Fruit fly (Drosophila melanogaster): ENCODE data around the gene CG14417.
A peak's percentile ranks its signal among the peaks of the same experiment; 100 is the strongest.

Gene CG14417

dm6 chrX:2919742-2920141, 43.4 kb upstream of the CG14417 start, which contains the start of gene CG3588 (continued):
- TF ChIP-seq NC2α (GFP tag; optimal IDR thresholded peaks at IDR 0.05) (peak; percentile 21), CG4424 (GFP tag; optimal IDR thresholded peaks at IDR 0.05) (peak; percentile 60), CG4820 (GFP tag; optimal IDR thresholded peaks at IDR 0.05) (peak; percentile 33), sug (tag; optimal IDR thresholded peaks at IDR 0.05) (peak; percentile 44), CG2889 (GFP tag; IDR thresholded peaks at IDR 0.05) (peak; percentile 50; the same call in 1 of the 3 replicates), CG2120 (GFP tag; optimal IDR thresholded peaks at IDR 0.05) (peak; percentile 91), wdn (GFP tag; IDR thresholded peaks at IDR 0.05) (peak; percentile 70), abd-A (tag; optimal IDR thresholded peaks at IDR 0.05) (peak; percentile 31), E2f2 (GFP tag; IDR thresholded peaks at IDR 0.05) (peak; percentile 51), dmrt99B (tag; optimal IDR thresholded peaks at IDR 0.05) (peak; percentile 69), sr (GFP tag; IDR thresholded peaks at IDR 0.05) (0 out of 3 replicates have a peak, but pooled peaks have one; percentile 14), HmgD (GFP tag; optimal IDR thresholded peaks at IDR 0.05) (no peak), ac (GFP tag; optimal IDR thresholded peaks at IDR 0.05) (no peak), CG10267 (tag; optimal IDR thresholded peaks at IDR 0.05) (peak; percentile 41), ap (GFP tag; IDR thresholded peaks at IDR 0.05) (peak; percentile 59; the same call in 1 of the 2 replicates), CG8388 (GFP tag; optimal IDR thresholded peaks at IDR 0.05) (peak; percentile 35), Elba2 (GFP tag; optimal IDR thresholded peaks at IDR 0.05) (no peak), odd (GFP tag; optimal IDR thresholded peaks at IDR 0.05) (peak; percentile 48), usp (GFP tag; optimal IDR thresholded peaks at IDR 0.05) (no peak), ash1 (GFP tag; optimal IDR thresholded peaks at IDR 0.05) (no peak), Xbp1 (GFP tag; optimal IDR thresholded peaks at IDR 0.05) (peak; percentile 75), Pdp1 (GFP tag; optimal IDR thresholded peaks at IDR 0.05) (peak in 1 of 2 experiments; percentile 65), Adf1 (GFP tag; IDR thresholded peaks at IDR 0.05) (peak; percentile 38; the same call in 1 of the 2 replicates), unpg (GFP tag; optimal IDR thresholded peaks at IDR 0.05) (peak; percentile 81), bcd (GFP tag; optimal IDR thresholded peaks at IDR 0.05) (peak; percentile 68), stc (GFP tag; IDR thresholded peaks at IDR 0.05) (peak; percentile 72), H2.0 (GFP tag; IDR thresholded peaks at IDR 0.05) (peak; percentile 81), CG4282 (GFP tag; optimal IDR thresholded peaks at IDR 0.05) (peak; percentile 6), CG16779 (GFP tag; IDR thresholded peaks at IDR 0.05) (peak; percentile 78), Fer2 (tag; optimal IDR thresholded peaks at IDR 0.05) (peak; percentile 41), crc (GFP tag; optimal IDR thresholded peaks at IDR 0.05) (no peak), CG18476 (GFP tag; optimal IDR thresholded peaks at IDR 0.05) (peak; percentile 69), CG17568 (GFP tag; optimal IDR thresholded peaks at IDR 0.05) (peak; percentile 54), CG7556 (GFP tag; optimal IDR thresholded peaks at IDR 0.05) (peak; percentile 61), HHEX (GFP tag; optimal IDR thresholded peaks at IDR 0.05) (peak; percentile 67), her (GFP tag; optimal IDR thresholded peaks at IDR 0.05) (peak; percentile 85), ara (GFP tag; IDR thresholded peaks at IDR 0.05) (peak; percentile 65), CG12391 (tag; optimal IDR thresholded peaks at IDR 0.05) (peak; percentile 58), CG1529 (GFP tag; optimal IDR thresholded peaks at IDR 0.05) (peak; percentile 21), trem (tag; optimal IDR thresholded peaks at IDR 0.05) (peak; percentile 1), ssp (GFP tag; IDR thresholded peaks at IDR 0.05) (0 out of 2 replicates have a peak, but pooled peaks have one; percentile 5), CG30403 (GFP tag; optimal IDR thresholded peaks at IDR 0.05) (peak; percentile 78), CG11247 (GFP tag; IDR thresholded peaks at IDR 0.05) (peak; percentile 77), ken (GFP tag; IDR thresholded peaks at IDR 0.05) (peak; percentile 68; the same call in 2 of the 3 replicates), CG10654 (GFP tag; optimal IDR thresholded peaks at IDR 0.05) (peak; percentile 59), Aef1 (GFP tag; IDR thresholded peaks at IDR 0.05) (peak; percentile 80), HLHmδ (GFP tag; optimal IDR thresholded peaks at IDR 0.05) (no peak), CG16863 (GFP tag; optimal IDR thresholded peaks at IDR 0.05) (peak; percentile 66), Mad (GFP tag; optimal IDR thresholded peaks at IDR 0.05) (peak; percentile 30), Optix (GFP tag; IDR thresholded peaks at IDR 0.05) (no peak), disco-r (GFP tag; optimal IDR thresholded peaks at IDR 0.05) (peak; percentile 54), Max (GFP tag; optimal IDR thresholded peaks at IDR 0.05) (peak; percentile 34)
